Fruit fly (Drosophila melanogaster) whole organism, adult: ENCODE results near the gene CG8813.
A peak's percentile ranks its signal among the peaks of the same experiment; 100 is the strongest.

Experiments
- CG11617 ChIP-seq: fragments of 200-800 bp; sonication (Bioruptor generic); optimal IDR thresholded peaks from 2 replicates; lab custom pipeline; 2017; ENCODE audit warnings: mild to moderate bottlenecking, missing biosample characterization, missing genetic modification reagents, missing genetic modification characterization
- CG12768 ChIP-seq: fragments of 200-800 bp; sonication (Bioruptor generic); optimal IDR thresholded peaks from 2 replicates; lab custom pipeline; 2017; ENCODE audit warnings: missing biosample characterization, missing genetic modification characterization, mild to moderate bottlenecking, moderate library complexity, missing genetic modification reagents
- CG14711 ChIP-seq: fragments of 200-800 bp; sonication (Bioruptor generic); optimal IDR thresholded peaks from 2 replicates; lab custom pipeline; 2018; ENCODE audit warnings: missing biosample characterization, mild to moderate bottlenecking, missing genetic modification characterization, moderate library complexity
- CG1620 ChIP-seq: fragments of 200-800 bp; sonication (Bioruptor generic); optimal IDR thresholded peaks from 2 replicates; lab custom pipeline; 2016; ENCODE audit warnings: missing biosample characterization, missing genetic modification characterization
- CG33017 ChIP-seq: fragments of 200-800 bp; sonication (Bioruptor generic); optimal IDR thresholded peaks from 2 replicates; lab custom pipeline; 2018; ENCODE audit warnings: missing biosample characterization, mild to moderate bottlenecking, missing genetic modification characterization, moderate library complexity
- CG5204 ChIP-seq: fragments of 200-800 bp; sonication (Bioruptor generic); optimal IDR thresholded peaks from 2 replicates; lab custom pipeline; 2016; ENCODE audit warnings: missing biosample characterization, missing genetic modification characterization
- CG7045 ChIP-seq: fragments of 200-800 bp; sonication (Bioruptor generic); optimal IDR thresholded peaks from 2 replicates; lab custom pipeline; 2017; ENCODE audit warnings: missing biosample characterization, mild to moderate bottlenecking, missing genetic modification characterization
- CG7101 ChIP-seq: fragments of 200-800 bp; sonication (Bioruptor generic); optimal IDR thresholded peaks from 2 replicates; lab custom pipeline; 2018; ENCODE audit warnings: missing biosample characterization, mild to moderate bottlenecking, missing genetic modification characterization, moderate library complexity
- Clk ChIP-seq: fragments of 200-800 bp; sonication (Bioruptor generic); optimal IDR thresholded peaks from 2 replicates; lab custom pipeline; 2017; ENCODE audit warnings: missing biosample characterization, missing genetic modification characterization
- Crg-1 ChIP-seq: fragments of 200-800 bp; sonication (Bioruptor generic); optimal IDR thresholded peaks from 2 replicates; lab custom pipeline; 2016; ENCODE audit warnings: missing biosample characterization, missing genetic modification characterization
- Hr96 ChIP-seq: fragments of 200-800 bp; sonication (Bioruptor generic); optimal IDR thresholded peaks from 2 replicates; lab custom pipeline; 2016; ENCODE audit warnings: missing biosample characterization, missing genetic modification characterization
- Mnt ChIP-seq: fragments of 200-800 bp; sonication (Bioruptor generic); optimal IDR thresholded peaks from 2 replicates; lab custom pipeline; 2016; ENCODE audit warnings: missing biosample characterization, mild to moderate bottlenecking, missing genetic modification characterization
- bab1 ChIP-seq: fragments of 200-800 bp; sonication (Bioruptor generic); optimal IDR thresholded peaks from 3 replicates; lab custom pipeline; 2019; ENCODE audit warnings: missing biosample characterization, mild to moderate bottlenecking, missing genetic modification characterization, moderate library complexity
- cic ChIP-seq: fragments of 200-800 bp; sonication (Bioruptor generic); optimal IDR thresholded peaks from 2 replicates; lab custom pipeline; 2017; ENCODE audit warnings: missing biosample characterization, mild to moderate bottlenecking, missing genetic modification characterization, moderate library complexity
- cnc ChIP-seq, 2 experiments: fragments of >200 bp; optimal IDR thresholded peaks; 2 replicates each; lab custom pipeline; 2017
- kay ChIP-seq: fragments of 200-800 bp; sonication (Bioruptor generic); peaks from one replicate; lab custom pipeline; 2016; ENCODE audit warnings: missing biosample characterization, missing genetic modification characterization, borderline replicate concordance
- ovo ChIP-seq: fragments of 200-800 bp; sonication (Bioruptor generic); optimal IDR thresholded peaks from 2 replicates; lab custom pipeline; 2016; ENCODE audit warnings: missing biosample characterization, missing genetic modification characterization
- pad ChIP-seq: fragments of 200-800 bp; sonication (Bioruptor generic); optimal IDR thresholded peaks from 3 replicates; lab custom pipeline; 2017; ENCODE audit warnings: missing biosample characterization, missing genetic modification characterization, mild to moderate bottlenecking, moderate library complexity, missing genetic modification reagents
- tj ChIP-seq: fragments of 200-800 bp; sonication (Bioruptor generic); optimal IDR thresholded peaks from 3 replicates; lab custom pipeline; 2017; ENCODE audit warnings: missing biosample characterization, mild to moderate bottlenecking, missing genetic modification characterization, moderate library complexity
- toe ChIP-seq: fragments of 200-800 bp; sonication (Bioruptor generic); optimal IDR thresholded peaks from 2 replicates; lab custom pipeline; 2016; ENCODE audit warnings: missing biosample characterization, missing genetic modification characterization

The CG8813 gene

dm6 chr2L:2856960-2857584 is 12.4 kb upstream of the CG8813 start, which contains the start of gene CG2991:
CG2991 (plus strand) TSS chr2L:2857164.
- TF ChIP-seq CG1620 (GFP tag; lab: Kevin White, UChicago), result peak; percentile 58
- TF ChIP-seq CG7101, result peak; percentile 55
- TF ChIP-seq Crg-1 (GFP tag; lab: Kevin White, UChicago), result peak; percentile 15
- TF ChIP-seq Clk (GFP tag; lab: Kevin White, UChicago), result no peak
- TF ChIP-seq cic (GFP tag; lab: Kevin White, UChicago), result peak; percentile 60
- peak; percentile 77 for TF ChIP-seq bab1 (GFP tag; lab: Kevin White, UChicago)
- peak; percentile 14 for TF ChIP-seq CG12768 (GFP tag; lab: Kevin White, UChicago)
- TF ChIP-seq Mnt, result peak; percentile 61
- TF ChIP-seq CG33017, result no peak
- TF ChIP-seq CG14711 (tag; lab: Kevin White, UChicago), result peak; percentile 46
- no peak for TF ChIP-seq Hr96 (GFP tag; lab: Kevin White, UChicago)

dm6 chr2L:2857862-2858734 is 11.4 kb upstream of the CG8813 start:
- TF ChIP-seq Crg-1 (GFP tag; lab: Kevin White, UChicago) (peak; percentile 36), CG11617 (peak; percentile 65), CG1620 (GFP tag; lab: Kevin White, UChicago) (no peak), CG7045 (GFP tag; lab: Kevin White, UChicago) (peak; percentile 51), CG5204 (GFP tag; lab: Kevin White, UChicago) (peak; percentile 40), tj (GFP tag; lab: Kevin White, UChicago) (peak; percentile 38), ovo (GFP tag; lab: Kevin White, UChicago) (peak; percentile 89), cic (GFP tag; lab: Kevin White, UChicago) (peak; percentile 94), toe (GFP tag; lab: Kevin White, UChicago) (peak; percentile 1), Hr96 (GFP tag; lab: Kevin White, UChicago) (peak; percentile 98), bab1 (GFP tag; lab: Kevin White, UChicago) (no peak), pad (GFP tag; lab: Kevin White, UChicago) (peak; percentile 30), CG7101 (peak; percentile 15), kay (GFP tag; lab: Kevin White, UChicago) (peak; percentile 99), Mnt (peak; percentile 18), Clk (GFP tag; lab: Kevin White, UChicago) (no peak), cnc (optimal IDR thresholded peaks at IDR 0.05; lab: Kevin White, UChicago) (peak in 1 of 2 experiments; percentile 62), CG12768 (GFP tag; lab: Kevin White, UChicago) (peak; percentile 34), CG33017 (no peak), CG14711 (tag; lab: Kevin White, UChicago) (peak; percentile 10)

dm6 chr2L:2861140-2861884 is 8.1 kb upstream of the CG8813 start:
- no peak for TF ChIP-seq CG11617
- TF ChIP-seq cic (GFP tag; lab: Kevin White, UChicago), result peak; percentile 38
- no peak for TF ChIP-seq CG1620 (GFP tag; lab: Kevin White, UChicago)
- peak; percentile 68 for TF ChIP-seq kay (GFP tag; lab: Kevin White, UChicago)
- TF ChIP-seq CG12768 (GFP tag; lab: Kevin White, UChicago), result peak; percentile 61

dm6 chr2L:2861885-2862620 is 7.4 kb upstream of the CG8813 start:
- TF ChIP-seq bab1 (GFP tag; lab: Kevin White, UChicago) (peak; percentile 9), cic (GFP tag; lab: Kevin White, UChicago) (peak; percentile 49), Mnt (peak; percentile 43), pad (GFP tag; lab: Kevin White, UChicago) (no peak), CG33017 (peak; percentile 3), Clk (GFP tag; lab: Kevin White, UChicago) (no peak), CG1620 (GFP tag; lab: Kevin White, UChicago) (no peak), CG7045 (GFP tag; lab: Kevin White, UChicago) (no peak), ovo (GFP tag; lab: Kevin White, UChicago) (no peak), cnc (optimal IDR thresholded peaks at IDR 0.05; lab: Kevin White, UChicago) (no peak), tj (GFP tag; lab: Kevin White, UChicago) (peak; percentile 70), kay (GFP tag; lab: Kevin White, UChicago) (peak; percentile 30), Crg-1 (GFP tag; lab: Kevin White, UChicago) (no peak), CG11617 (no peak)

dm6 chr2L:2862621-2862962 is 6.9 kb upstream of the CG8813 start:
- no peak for TF ChIP-seq CG12768 (GFP tag; lab: Kevin White, UChicago)
- TF ChIP-seq Hr96 (GFP tag; lab: Kevin White, UChicago), result no peak
- TF ChIP-seq CG1620 (GFP tag; lab: Kevin White, UChicago), result no peak
- TF ChIP-seq pad (GFP tag; lab: Kevin White, UChicago), result no peak
- no peak for TF ChIP-seq CG33017
- TF ChIP-seq CG7045 (GFP tag; lab: Kevin White, UChicago), result no peak
- TF ChIP-seq bab1 (GFP tag; lab: Kevin White, UChicago), result no peak
- TF ChIP-seq Clk (GFP tag; lab: Kevin White, UChicago), result no peak
- TF ChIP-seq CG11617, result no peak
- TF ChIP-seq cnc (optimal IDR thresholded peaks at IDR 0.05; lab: Kevin White, UChicago), result no peak
